Worm (Caenorhabditis elegans): ENCODE measurements around the gene nlg-1.

The nlg-1 gene

ce11 chrX:13592367-13592766 is 38.6 kb downstream of the nlg-1 start, which contains the start of gene F54B11.4:
TSS of gene F54B11.4 (plus strand) at chrX:13592667.
- TF ChIP-seq Y48G9A.11 (GFP tag; IDR thresholded peaks at IDR 0.05) = no peak
- TF ChIP-seq lin-13 (GFP tag; optimal IDR thresholded peaks at IDR 0.05) = no peak
- no peak for TF ChIP-seq dmd-6 (GFP tag; IDR thresholded peaks at IDR 0.05)
- no peak for TF ChIP-seq ctbp-1 (GFP tag; IDR thresholded peaks at IDR 0.05)
- no peak for TF ChIP-seq nhr-76 (tag; optimal IDR thresholded peaks at IDR 0.05)
- TF ChIP-seq T26A8.4 (GFP tag; IDR thresholded peaks at IDR 0.05) = no peak
- TF ChIP-seq nhr-48 (tag; optimal IDR thresholded peaks at IDR 0.05) = no peak
- no peak for TF ChIP-seq mes-2 (tag; optimal IDR thresholded peaks at IDR 0.05; ENCODE audit: poor library complexity, severe bottlenecking)
- TF ChIP-seq duxl-1 (tag; optimal IDR thresholded peaks at IDR 0.05; ENCODE audit: poor library complexity) = no peak
- no peak for TF ChIP-seq pha-4 (GFP tag; IDR thresholded peaks at IDR 0.05)
- TF ChIP-seq pha-4 (tag; optimal IDR thresholded peaks at IDR 0.05) = no peak
- no peak for TF ChIP-seq ZK546.5 (tag; optimal IDR thresholded peaks at IDR 0.05)

- TF ChIP-seq jun-1 (tag; optimal IDR thresholded peaks at IDR 0.05) (no peak), skn-1 (tag; optimal IDR thresholded peaks at IDR 0.05) (no peak), nhr-42 (GFP tag; IDR thresholded peaks at IDR 0.05) (no peak), Y75B8A.6 (GFP tag; IDR thresholded peaks at IDR 0.05) (no peak), zfp-2 (tag; optimal IDR thresholded peaks at IDR 0.05) (no peak), nhr-41 (GFP tag; IDR thresholded peaks at IDR 0.05) (no peak), F37D6.2 (tag; optimal IDR thresholded peaks at IDR 0.05) (no peak), set-16 (GFP tag; IDR thresholded peaks at IDR 0.05) (peak; percentile 99), aha-1 (tag) (no peak), pha-4 (GFP tag; IDR thresholded peaks at IDR 0.05) (peak; percentile 57; the same call in 1 of the 2 replicates), pha-4 (tag; optimal IDR thresholded peaks at IDR 0.05) (no peak), nhr-25 (tag; optimal IDR thresholded peaks at IDR 0.05; ENCODE audit: borderline replicate concordance, insufficient read depth) (no peak), php-3 (GFP tag; IDR thresholded peaks at IDR 0.05) (0 out of 2 replicates have a peak, but pooled peaks have one; percentile 47)
Observed at ce11 chrX:13591953-13592352, 39.0 kb downstream of the nlg-1 start.

ce11 chrX:13591175-13591574 is 39.8 kb downstream of the nlg-1 start, which contains the start of gene col-44:
TSS of gene col-44 (plus strand) at chrX:13591475.
- no peak for TF ChIP-seq nhr-102 (tag; optimal IDR thresholded peaks at IDR 0.05)
- no peak for TF ChIP-seq sdz-12 (GFP tag; optimal IDR thresholded peaks at IDR 0.05)
- no peak for TF ChIP-seq daf-16 (GFP tag; optimal IDR thresholded peaks at IDR 0.05)
- TF ChIP-seq daf-16 (tag; optimal IDR thresholded peaks at IDR 0.05) = no peak
- no peak for TF ChIP-seq mxl-2 (GFP tag; conservative IDR thresholded peaks at IDR 0.05)
- no peak for TF ChIP-seq nhr-28 (tag; optimal IDR thresholded peaks at IDR 0.05)
- TF ChIP-seq hif-1 (tag; optimal IDR thresholded peaks at IDR 0.05) = no peak
- no peak for TF ChIP-seq hlh-30 (tag; optimal IDR thresholded peaks at IDR 0.05; ENCODE audit: insufficient read depth)
- no peak for TF ChIP-seq nhr-48 (tag; optimal IDR thresholded peaks at IDR 0.05)
- no peak for TF ChIP-seq aly-2 (tag; optimal IDR thresholded peaks at IDR 0.05)
- TF ChIP-seq nhr-25 (tag; optimal IDR thresholded peaks at IDR 0.05; ENCODE audit: borderline replicate concordance, insufficient read depth) = no peak

ce11 chrX:13590688-13591087 is 40.3 kb downstream of the nlg-1 start:
- peak; percentile 90 for TF ChIP-seq set-16 (GFP tag; IDR thresholded peaks at IDR 0.05)
- TF ChIP-seq snpc-1.2 (GFP tag; IDR thresholded peaks at IDR 0.05) = 0 out of 2 replicates have a peak, but pooled peaks have one; percentile 56
- 0 out of 2 replicates have a peak, but pooled peaks have one; percentile 37 for TF ChIP-seq egl-43 (GFP tag; IDR thresholded peaks at IDR 0.05)
- TF ChIP-seq nhr-77 (tag; optimal IDR thresholded peaks at IDR 0.05) = no peak
- no peak for TF ChIP-seq tag-97 (GFP tag; IDR thresholded peaks at IDR 0.05)
- TF ChIP-seq dmd-8 (GFP tag; IDR thresholded peaks at IDR 0.05) = 0 out of 2 replicates have a peak, but pooled peaks have one; percentile 52
